Fruit fly (Drosophila melanogaster): ENCODE measurements around the gene ex.

ex gene

DNA sequence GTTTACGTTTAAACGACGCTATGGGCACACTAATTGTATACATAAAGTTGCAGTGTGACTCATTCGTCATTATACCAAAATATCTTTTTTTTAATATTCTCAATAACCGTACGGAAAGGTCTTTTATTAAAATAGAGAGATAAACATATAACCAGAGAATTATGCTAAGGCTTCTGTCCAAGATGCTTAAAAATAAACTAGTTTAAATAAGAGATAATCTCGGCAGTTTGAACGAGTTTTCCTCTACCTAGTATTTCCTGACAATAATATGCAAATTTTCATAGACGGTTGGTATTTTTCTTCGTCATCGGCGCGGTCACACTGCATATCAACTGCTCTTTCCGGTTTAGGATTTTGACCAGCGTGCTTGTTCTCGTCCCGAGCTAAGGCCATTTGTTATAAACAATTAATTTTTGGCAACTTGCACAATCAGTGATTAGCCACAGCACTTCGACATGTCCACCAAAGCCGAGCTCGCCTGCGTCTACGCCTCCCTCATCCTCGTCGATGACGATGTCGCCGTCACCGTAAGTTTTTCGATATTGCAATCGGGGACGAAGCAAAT is 11.3 kb upstream of the ex start, which contains the start of the genes CG13690 and RpLP1 (continued):
- TF ChIP-seq pnt (GFP tag; optimal IDR thresholded peaks at IDR 0.05) (no peak), Poxn (GFP tag; IDR thresholded peaks at IDR 0.05) (no peak), CG5953 (GFP tag; IDR thresholded peaks at IDR 0.05) (no peak), Hsf (GFP tag; optimal IDR thresholded peaks at IDR 0.05) (peak; percentile 78), fd96Cb (tag; optimal IDR thresholded peaks at IDR 0.05) (no peak), nom (GFP tag; optimal IDR thresholded peaks at IDR 0.05) (peak; percentile 89), NC2β (GFP tag; optimal IDR thresholded peaks at IDR 0.05) (peak; percentile 98), CG10321 (GFP tag; IDR thresholded peaks at IDR 0.05) (no peak; the same call in 1 of the 2 replicates), br (optimal IDR thresholded peaks at IDR 0.05) (no peak), Nf-YC (tag; optimal IDR thresholded peaks at IDR 0.05) (peak; percentile 71), Ada2b (GFP tag; IDR thresholded peaks at IDR 0.05) (no peak), grau (tag; optimal IDR thresholded peaks at IDR 0.05) (peak; percentile 74), CG31388 (GFP tag; optimal IDR thresholded peaks at IDR 0.05) (no peak), CG17361 (GFP tag; IDR thresholded peaks at IDR 0.05) (peak; percentile 85), onecut (GFP tag; IDR thresholded peaks at IDR 0.05) (peak; percentile 77), CG6654 (GFP tag; optimal IDR thresholded peaks at IDR 0.05) (peak; percentile 54), CG9437 (GFP tag; optimal IDR thresholded peaks at IDR 0.05) (peak; percentile 97), bowl (GFP tag; IDR thresholded peaks at IDR 0.05) (no peak; the same call in 1 of the 2 replicates), Myb (GFP tag; optimal IDR thresholded peaks at IDR 0.05) (peak; percentile 46), aop (GFP tag; IDR thresholded peaks at IDR 0.05) (no peak), CG9817 (tag; optimal IDR thresholded peaks at IDR 0.05) (peak; percentile 59), CG10462 (GFP tag; optimal IDR thresholded peaks at IDR 0.05) (peak; percentile 36), CG31441 (GFP tag; IDR thresholded peaks at IDR 0.05) (peak; percentile 85), CkIIα-i1 (GFP tag; IDR thresholded peaks at IDR 0.05) (no peak), shn (GFP tag; optimal IDR thresholded peaks at IDR 0.05) (peak; percentile 72), Hand (GFP tag; optimal IDR thresholded peaks at IDR 0.05) (peak; percentile 81), Dfd (GFP tag; optimal IDR thresholded peaks at IDR 0.05) (no peak), CG11504 (tag; optimal IDR thresholded peaks at IDR 0.05) (peak; percentile 76), lola (GFP tag; optimal IDR thresholded peaks at IDR 0.05) (peak in 1 of 3 experiments; percentile 55), CG12769 (tag; optimal IDR thresholded peaks at IDR 0.05) (peak; percentile 63), CG4617 (GFP tag; optimal IDR thresholded peaks at IDR 0.05; ENCODE audit: borderline replicate concordance) (peak; percentile 15), MESR4 (GFP tag; optimal IDR thresholded peaks at IDR 0.05) (peak; percentile 99), Chrac-16 (GFP tag; optimal IDR thresholded peaks at IDR 0.05) (peak; percentile 28), CG15011 (GFP tag; optimal IDR thresholded peaks at IDR 0.05) (peak; percentile 83), CG7839 (tag; optimal IDR thresholded peaks at IDR 0.05) (peak; percentile 74), Oli (tag; optimal IDR thresholded peaks at IDR 0.05) (peak; percentile 56), wdn (GFP tag; IDR thresholded peaks at IDR 0.05) (0 out of 2 replicates have a peak, but pooled peaks have one; percentile 4), ftz-f1 (GFP tag; optimal IDR thresholded peaks at IDR 0.05) (peak; percentile 23), Fer3 (tag; optimal IDR thresholded peaks at IDR 0.05) (peak; percentile 80), gro (GFP tag; optimal IDR thresholded peaks at IDR 0.05) (peak; percentile 62), bsh (GFP tag; optimal IDR thresholded peaks at IDR 0.05) (peak; percentile 35 to 47), CG12104 (GFP tag; optimal IDR thresholded peaks at IDR 0.05) (peak; percentile 82), gsb (GFP tag; IDR thresholded peaks at IDR 0.05) (peak; percentile 58), hth (optimal IDR thresholded peaks at IDR 0.05) (no peak), CG10959 (GFP tag; IDR thresholded peaks at IDR 0.05) (no peak), CG8290 (GFP tag; optimal IDR thresholded peaks at IDR 0.05) (peak; percentile 56), CG8290 (tag; optimal IDR thresholded peaks at IDR 0.05) (peak; percentile 41 to 85), inv (GFP tag; IDR thresholded peaks at IDR 0.05; ENCODE audit: partially characterized antibody) (no peak), CG30020 (tag; optimal IDR thresholded peaks at IDR 0.05) (peak; percentile 76), CG7372 (GFP tag; IDR thresholded peaks at IDR 0.05) (peak; percentile 36; the same call in 1 of the 2 replicates), vvl (GFP tag; IDR thresholded peaks at IDR 0.05) (peak; percentile 94), CG8478 (optimal IDR thresholded peaks at IDR 0.05) (no peak)
